Fruit fly (Drosophila melanogaster) whole organism, embryonic: ENCODE measurements around the gene blot.

Source experiments
- Ada2b ChIP-seq: fragments of 200-800 bp; sonication (Bioruptor generic); IDR thresholded peaks from 2 replicates; pipeline ENCODE4 v1.3.6; 2022; ENCODE audit warnings: missing biosample characterization, missing genetic modification characterization
- Adf1 ChIP-seq: fragments of 200-800 bp; sonication (Bioruptor generic); IDR thresholded peaks from 2 replicates; pipeline ENCODE4 v1.3.6; 2022; ENCODE audit warnings: missing biosample characterization, missing genetic modification characterization
- Awh ChIP-seq: fragments of 200-800 bp; sonication (Bioruptor generic); IDR thresholded peaks from 2 replicates; pipeline ENCODE4, ENCODE4 v1.3.6; 2022; ENCODE audit warnings: missing biosample characterization, missing genetic modification characterization
- Bdp1 ChIP-seq: fragments of 200-800 bp; sonication (Bioruptor generic); optimal IDR thresholded peaks from 3 replicates; lab custom pipeline; 2016; ENCODE audit warnings: missing biosample characterization, missing genetic modification characterization
- BtbVII ChIP-seq: fragments of 200-800 bp; sonication (Bioruptor generic); optimal IDR thresholded peaks from 3 replicates; lab custom pipeline; 2017; ENCODE audit warnings: missing biosample characterization, mild to moderate bottlenecking, missing genetic modification characterization
- CG10543 ChIP-seq: fragments of 200-800 bp; sonication (Bioruptor generic); optimal IDR thresholded peaks from 3 replicates; lab custom pipeline; 2017; ENCODE audit warnings: missing biosample characterization, mild to moderate bottlenecking, missing genetic modification characterization, moderate library complexity
- CG10979 ChIP-seq: fragments of 200-800 bp; sonication (Bioruptor generic); optimal IDR thresholded peaks from 2 replicates; lab custom pipeline; 2018; ENCODE audit warnings: missing biosample characterization, mild to moderate bottlenecking, missing genetic modification characterization, moderate library complexity
- CG11247 ChIP-seq: fragments of 200-800 bp; sonication (Bioruptor generic); IDR thresholded peaks from 2 replicates; pipeline ENCODE4 v1.3.6; 2022; ENCODE audit warnings: missing biosample characterization, missing genetic modification characterization
- CG11456 ChIP-seq: fragments of 200-800 bp; sonication (Bioruptor generic); IDR thresholded peaks from 3 replicates; pipeline ENCODE4 v1.3.6; 2022; ENCODE audit warnings: missing biosample characterization, missing genetic modification characterization
- CG12391 ChIP-seq: fragments of 200-800 bp; sonication (Bioruptor generic); optimal IDR thresholded peaks from 3 replicates; lab custom pipeline; 2018; ENCODE audit warnings: missing biosample characterization, mild to moderate bottlenecking, missing genetic modification characterization, moderate library complexity
- CG13123 ChIP-seq: fragments of 200-800 bp; sonication (Bioruptor generic); optimal IDR thresholded peaks from 2 replicates; lab custom pipeline; 2016; ENCODE audit warnings: missing biosample characterization, missing genetic modification characterization
- CG13287 ChIP-seq: fragments of 200-800 bp; sonication (Bioruptor generic); IDR thresholded peaks from 2 replicates; pipeline ENCODE4 v1.3.6; 2022; ENCODE audit warnings: missing biosample characterization, missing genetic modification characterization; ENCODE audit not compliant: partially characterized antibody
- CG14710 ChIP-seq: fragments of 200-800 bp; sonication (Bioruptor generic); optimal IDR thresholded peaks from 3 replicates; lab custom pipeline; 2019; ENCODE audit warnings: missing biosample characterization, mild to moderate bottlenecking, missing genetic modification characterization, moderate library complexity
- CG17328 ChIP-seq: fragments of 200-800 bp; sonication (Bioruptor generic); IDR thresholded peaks from 2 replicates; pipeline ENCODE4 v1.3.6; 2022; ENCODE audit warnings: missing biosample characterization, missing genetic modification characterization
- CG18619 ChIP-seq: fragments of 200-800 bp; sonication (Bioruptor generic); optimal IDR thresholded peaks from 3 replicates; lab custom pipeline; 2017; ENCODE audit warnings: missing biosample characterization, mild to moderate bottlenecking, missing genetic modification characterization
- CG2199 ChIP-seq: fragments of 200-800 bp; sonication (Bioruptor generic); IDR thresholded peaks from 3 replicates; pipeline ENCODE4 v1.3.6; 2022; ENCODE audit warnings: missing biosample characterization, missing genetic modification characterization
- CG4360 ChIP-seq: fragments of 200-800 bp; sonication (Bioruptor generic); IDR thresholded peaks from 2 replicates; pipeline ENCODE4 v1.3.6; 2022; ENCODE audit warnings: missing biosample characterization, missing genetic modification characterization
- CG4617 ChIP-seq: fragments of 200-800 bp; sonication (Bioruptor generic); optimal IDR thresholded peaks from 3 replicates; lab custom pipeline; 2016; ENCODE audit warnings: missing biosample characterization, missing genetic modification characterization, borderline replicate concordance
- CG6175 ChIP-seq: fragments of 200-800 bp; sonication (Bioruptor generic); IDR thresholded peaks from 3 replicates; pipeline ENCODE4 v1.3.6; 2022; ENCODE audit warnings: missing biosample characterization, missing genetic modification characterization
- CG6813 ChIP-seq: fragments of 200-800 bp; sonication (Bioruptor generic); optimal IDR thresholded peaks from 2 replicates; lab custom pipeline; 2017; ENCODE audit warnings: missing biosample characterization, missing genetic modification characterization, mild to moderate bottlenecking, moderate library complexity, missing genetic modification reagents
- CG7271 ChIP-seq: fragments of 200-800 bp; sonication (Bioruptor generic); optimal IDR thresholded peaks from 2 replicates; lab custom pipeline; 2018; ENCODE audit warnings: missing biosample characterization, mild to moderate bottlenecking, missing genetic modification characterization, moderate library complexity
- CG7357 ChIP-seq: fragments of 200-800 bp; sonication (Bioruptor generic); IDR thresholded peaks from 3 replicates; pipeline ENCODE4 v1.3.6; 2022; ENCODE audit warnings: missing biosample characterization, missing genetic modification characterization
- CG7963 ChIP-seq: fragments of 200-800 bp; sonication (Bioruptor generic); IDR thresholded peaks from 3 replicates; pipeline ENCODE4 v1.3.6; 2022; ENCODE audit warnings: missing biosample characterization, missing genetic modification characterization; ENCODE audit not compliant: partially characterized antibody
- CG8478 ChIP-seq: fragments of >200 bp; optimal IDR thresholded peaks from 2 replicates; lab custom pipeline; 2018
- CG8944 ChIP-seq: fragments of 200-800 bp; sonication (Bioruptor generic); optimal IDR thresholded peaks from 3 replicates; lab custom pipeline; 2016; ENCODE audit warnings: missing biosample characterization, missing genetic modification characterization
- CG9797 ChIP-seq: fragments of 200-800 bp; sonication (Bioruptor generic); optimal IDR thresholded peaks from 3 replicates; lab custom pipeline; 2018; ENCODE audit warnings: missing biosample characterization, mild to moderate bottlenecking, missing genetic modification characterization
- CoRest ChIP-seq: fragments of 200-800 bp; sonication (Bioruptor generic); optimal IDR thresholded peaks from 3 replicates; lab custom pipeline; 2018; ENCODE audit warnings: missing biosample characterization, mild to moderate bottlenecking, missing genetic modification characterization, moderate library complexity
- D19B ChIP-seq: fragments of 200-800 bp; sonication (Bioruptor generic); optimal IDR thresholded peaks from 2 replicates; lab custom pipeline; 2017; ENCODE audit warnings: missing biosample characterization, mild to moderate bottlenecking, missing genetic modification characterization
- Dbx ChIP-seq: fragments of 200-800 bp; sonication (Bioruptor generic); IDR thresholded peaks from 3 replicates; pipeline ENCODE4 v1.3.6; 2022; ENCODE audit warnings: missing biosample characterization, missing genetic modification characterization
- Dip3 ChIP-seq: fragments of 200-800 bp; sonication (Bioruptor generic); optimal IDR thresholded peaks from 3 replicates; lab custom pipeline; 2016; ENCODE audit warnings: missing biosample characterization, missing genetic modification characterization
- Dp ChIP-seq: fragments of 200-800 bp; sonication (Bioruptor generic); optimal IDR thresholded peaks from 2 replicates; lab custom pipeline; 2018; ENCODE audit warnings: missing biosample characterization, mild to moderate bottlenecking, missing genetic modification characterization, moderate library complexity
- E2f2 ChIP-seq: fragments of 200-800 bp; sonication (Bioruptor generic); IDR thresholded peaks from 2 replicates; pipeline ENCODE4 v1.3.6; 2022; ENCODE audit warnings: missing biosample characterization, missing genetic modification characterization
- Fer1 ChIP-seq: fragments of 200-800 bp; sonication (Bioruptor generic); optimal IDR thresholded peaks from 2 replicates; lab custom pipeline; 2017; ENCODE audit warnings: missing biosample characterization, mild to moderate bottlenecking, missing genetic modification characterization
- Fer2 ChIP-seq: fragments of 200-800 bp; sonication (Bioruptor generic); optimal IDR thresholded peaks from 2 replicates; lab custom pipeline; 2018; ENCODE audit warnings: missing biosample characterization, mild to moderate bottlenecking, missing genetic modification characterization, moderate library complexity
- HLH54F ChIP-seq: fragments of 200-800 bp; sonication (Bioruptor generic); optimal IDR thresholded peaks from 3 replicates; lab custom pipeline; 2016; ENCODE audit warnings: missing biosample characterization, missing genetic modification characterization
- Hmr ChIP-seq: fragments of 200-800 bp; sonication (Bioruptor generic); optimal IDR thresholded peaks from 3 replicates; lab custom pipeline; 2017; ENCODE audit warnings: mild to moderate bottlenecking, missing biosample characterization, missing genetic modification reagents, missing genetic modification characterization
- NK7.1 ChIP-seq: fragments of 200-800 bp; sonication (Bioruptor generic); optimal IDR thresholded peaks from 3 replicates; lab custom pipeline; 2016; ENCODE audit warnings: missing biosample characterization, missing genetic modification characterization
- Ssrp ChIP-seq: fragments of 200-800 bp; sonication (Bioruptor generic); optimal IDR thresholded peaks from 2 replicates; lab custom pipeline; 2018; ENCODE audit warnings: missing biosample characterization, mild to moderate bottlenecking, missing genetic modification characterization, moderate library complexity
- Taf1 ChIP-seq: fragments of 200-800 bp; sonication (Bioruptor generic); IDR thresholded peaks from 2 replicates; pipeline ENCODE4 v1.3.6; 2022; ENCODE audit warnings: missing biosample characterization, missing genetic modification characterization
- Xrp1 ChIP-seq: fragments of 200-800 bp; sonication (Bioruptor generic); IDR thresholded peaks from 2 replicates; pipeline ENCODE4 v1.3.6; 2022; ENCODE audit warnings: missing biosample characterization, missing genetic modification characterization
- YL-1 ChIP-seq: fragments of 200-800 bp; sonication (Bioruptor generic); optimal IDR thresholded peaks from 3 replicates; lab custom pipeline; 2017; ENCODE audit warnings: missing biosample characterization, mild to moderate bottlenecking, missing genetic modification characterization
- dimm ChIP-seq: fragments of 200-800 bp; sonication (Bioruptor generic); IDR thresholded peaks from 2 replicates; pipeline ENCODE4 v1.3.6; 2022; ENCODE audit warnings: missing biosample characterization, missing genetic modification characterization
- ems ChIP-seq: fragments of 200-800 bp; sonication (Bioruptor generic); optimal IDR thresholded peaks from 3 replicates; lab custom pipeline; 2016; ENCODE audit warnings: missing biosample characterization, missing genetic modification characterization
- ewg ChIP-seq: fragments of 200-800 bp; sonication (Bioruptor generic); optimal IDR thresholded peaks from 3 replicates; lab custom pipeline; 2017; ENCODE audit warnings: mild to moderate bottlenecking, missing biosample characterization, missing genetic modification reagents, missing genetic modification characterization
- fd3F ChIP-seq: fragments of 200-800 bp; sonication (Bioruptor generic); optimal IDR thresholded peaks from 2 replicates; lab custom pipeline; 2018; ENCODE audit warnings: missing biosample characterization, mild to moderate bottlenecking, missing genetic modification characterization, moderate library complexity
- grn ChIP-seq: fragments of 200-800 bp; sonication (Bioruptor generic); optimal IDR thresholded peaks from 3 replicates; lab custom pipeline; 2017; ENCODE audit warnings: missing biosample characterization, missing genetic modification characterization
- pzg ChIP-seq: fragments of 200-800 bp; sonication (Bioruptor generic); optimal IDR thresholded peaks from 3 replicates; lab custom pipeline; 2018; ENCODE audit warnings: missing biosample characterization, mild to moderate bottlenecking, missing genetic modification characterization, moderate library complexity
- ranshi ChIP-seq: fragments of 200-800 bp; sonication (Bioruptor generic); IDR thresholded peaks from 2 replicates; pipeline ENCODE4 v1.3.6; 2022; ENCODE audit warnings: missing biosample characterization, missing genetic modification characterization
- seq ChIP-seq: fragments of 200-800 bp; sonication (Bioruptor generic); IDR thresholded peaks from 2 replicates; pipeline ENCODE4 v1.3.6; 2022; ENCODE audit warnings: missing biosample characterization, missing genetic modification characterization
- sima ChIP-seq: fragments of 200-800 bp; sonication (Bioruptor generic); optimal IDR thresholded peaks from 2 replicates; lab custom pipeline; 2016; ENCODE audit warnings: missing biosample characterization, missing genetic modification characterization
- sna ChIP-seq: fragments of 200-800 bp; sonication (Bioruptor generic); IDR thresholded peaks from 2 replicates; pipeline ENCODE4 v1.3.6; 2022; ENCODE audit warnings: missing biosample characterization, missing genetic modification characterization; ENCODE audit not compliant: partially characterized antibody

blot gene

dm6 chr3L:17458856-17459518 is 37.7 kb upstream of the blot start (continued):
- TF ChIP-seq CG14710 (peak; percentile 18), CG4360 (GFP tag; lab: Robert Waterston, UW) (peak; percentile 43), ems (GFP tag; lab: Kevin White, UChicago) (no peak), Bdp1 (GFP tag; lab: Kevin White, UChicago) (no peak), sima (GFP tag; lab: Kevin White, UChicago) (no peak), NK7.1 (GFP tag; lab: Kevin White, UChicago) (no peak), BtbVII (GFP tag; lab: Kevin White, UChicago) (peak; percentile 20), E2f2 (GFP tag; lab: Robert Waterston, UW) (no peak), CG10979 (tag; lab: Kevin White, UChicago) (peak; percentile 40), Taf1 (GFP tag; lab: Robert Waterston, UW) (no peak), CG6175 (GFP tag; lab: Robert Waterston, UW) (no peak), Xrp1 (GFP tag; lab: Robert Waterston, UW) (peak; percentile 76), CG12391 (tag; lab: Kevin White, UChicago) (peak; percentile 57), CG10543 (no peak), Hmr (GFP tag; lab: Kevin White, UChicago) (peak; percentile 22), CG11247 (GFP tag; lab: Robert Waterston, UW) (no peak), Dip3 (no peak), CG9797 (GFP tag; lab: Kevin White, UChicago) (no peak), Dp (GFP tag; lab: Kevin White, UChicago) (no peak), Dbx (GFP tag; lab: Robert Waterston, UW) (peak; percentile 48; the same call in 1 of the 3 replicates), Awh (no peak), CG8944 (no peak), fd3F (GFP tag; lab: Kevin White, UChicago) (no peak), pzg (GFP tag; lab: Kevin White, UChicago) (no peak), CG7271 (no peak), CG7357 (GFP tag; lab: Robert Waterston, UW) (no peak), grn (GFP tag; lab: Kevin White, UChicago) (no peak), ewg (no peak), Ada2b (GFP tag; lab: Robert Waterston, UW) (no peak), CG13123 (GFP tag; lab: Kevin White, UChicago) (no peak), CG6813 (GFP tag; lab: Kevin White, UChicago) (peak; percentile 12), YL-1 (GFP tag; lab: Kevin White, UChicago) (no peak), dimm (GFP tag; lab: Robert Waterston, UW) (no peak), Ssrp (tag; lab: Kevin White, UChicago) (peak; percentile 43), CG11456 (GFP tag; lab: Robert Waterston, UW) (no peak), Adf1 (GFP tag; lab: Robert Waterston, UW) (no peak), HLH54F (GFP tag; lab: Kevin White, UChicago) (no peak), ranshi (GFP tag; lab: Robert Waterston, UW) (no peak; the same call in 1 of the 2 replicates), CG4617 (GFP tag; lab: Kevin White, UChicago) (no peak), Fer1 (peak; percentile 37), CG17328 (GFP tag; lab: Robert Waterston, UW) (no peak; the same call in 1 of the 2 replicates), CG7963 (GFP tag; lab: Robert Waterston, UW) (no peak), CoRest (tag; lab: Kevin White, UChicago) (peak; percentile 13), D19B (GFP tag; lab: Kevin White, UChicago) (peak; percentile 59), CG2199 (no peak), Fer2 (tag; lab: Kevin White, UChicago) (no peak), CG13287 (GFP tag; lab: Robert Waterston, UW) (no peak), seq (GFP tag; lab: Robert Waterston, UW) (no peak), sna (GFP tag; lab: Robert Waterston, UW) (no peak), CG18619 (peak; percentile 0), CG8478 (lab: Kevin White, UChicago) (no peak)
